Worm (Caenorhabditis elegans) whole organism, L3 larva: Measurements from ENCODE around the gene Y43C5A.2.

ENCODE experiments used
- lin-15B ChIP-seq: fragments of 150-350 bp; optimal IDR thresholded peaks from 2 replicates; lab custom pipeline; 2014; ENCODE audit warnings: missing biosample characterization, missing genetic modification characterization
- lin-39 ChIP-seq: fragments of 150-350 bp; optimal IDR thresholded peaks from 2 replicates; lab custom pipeline; 2018; ENCODE audit warnings: missing biosample characterization, missing genetic modification reagents, missing genetic modification characterization
- mdl-1 ChIP-seq: fragments of 150-350 bp; optimal IDR thresholded peaks from 2 replicates; lab custom pipeline; 2014; ENCODE audit warnings: missing biosample characterization, missing genetic modification characterization
- unc-62 ChIP-seq: fragments of 150-350 bp; sonication (generic microtip); optimal IDR thresholded peaks from 4 replicates; lab custom pipeline; 2014; ENCODE audit warnings: missing biosample characterization, missing genetic modification reagents, missing genetic modification characterization

DNA sequence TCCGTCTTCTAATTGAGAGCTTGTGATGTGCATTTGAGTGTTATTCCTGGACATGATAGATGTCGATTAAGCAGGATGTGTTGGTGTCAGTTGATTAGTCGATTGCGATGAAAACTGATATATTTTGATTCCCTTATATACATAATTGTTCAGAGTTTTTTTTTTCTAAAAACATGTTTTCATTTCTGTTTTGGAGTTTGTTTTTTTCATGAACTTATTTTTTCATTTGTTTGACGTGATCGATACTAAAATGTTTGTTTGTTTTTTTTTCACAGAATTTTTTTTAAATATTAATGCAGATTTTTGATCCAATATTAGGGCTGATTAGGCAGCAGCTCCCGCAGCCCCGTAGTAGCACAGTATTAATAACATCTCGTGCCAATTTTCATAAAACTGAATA lies 48.5 kb downstream of the Y43C5A.2 start, which contains the start of gene R09E10.2:
- no peak for TF ChIP-seq lin-39 (tag; lab: Kevin White, UChicago)
- TF ChIP-seq mdl-1 = no peak
- no peak for TF ChIP-seq unc-62 (GFP tag; lab: Kevin White, UChicago)
- TF ChIP-seq lin-15B (tag; lab: Kevin White, UChicago) = no peak
